Worm (Caenorhabditis elegans) whole organism, L3 larva: Measurements from ENCODE around the gene cope-1.

Experiments used
- ceh-82 ChIP-seq: fragments of 150-350 bp; optimal IDR thresholded peaks from 2 replicates; lab custom pipeline; 2014; ENCODE audit warnings: missing biosample characterization, missing genetic modification characterization
- ceh-9 ChIP-seq: sonication (generic microtip); optimal IDR thresholded peaks from 2 replicates; lab custom pipeline; 2018; ENCODE audit warnings: missing biosample characterization, missing genetic modification characterization
- eor-1 ChIP-seq, 2 experiments: fragments of 150-350 bp; optimal IDR thresholded peaks; 2 replicates each; lab custom pipeline; 2014 to 2018; ENCODE audit warnings: missing biosample characterization in 2 of 2, missing genetic modification characterization in 2 of 2
- fkh-2 ChIP-seq: fragments of 150-350 bp; optimal IDR thresholded peaks from 2 replicates; lab custom pipeline; 2014; ENCODE audit warnings: missing biosample characterization, missing genetic modification reagents, missing genetic modification characterization
- lin-39 ChIP-seq: fragments of 150-350 bp; optimal IDR thresholded peaks from 2 replicates; lab custom pipeline; 2018; ENCODE audit warnings: missing biosample characterization, missing genetic modification reagents, missing genetic modification characterization
- pha-4 ChIP-seq: fragments of 150-350 bp; optimal IDR thresholded peaks from 2 replicates; lab custom pipeline; 2014; ENCODE audit warnings: missing biosample characterization, missing genetic modification reagents, missing genetic modification characterization
- sea-2 ChIP-seq: fragments of 150-350 bp; sonication (generic microtip); optimal IDR thresholded peaks from 4 replicates; lab custom pipeline; 2014; ENCODE audit warnings: missing biosample characterization, missing genetic modification reagents, missing genetic modification characterization
- unc-39 ChIP-seq: sonication (generic microtip); optimal IDR thresholded peaks from 4 replicates; lab custom pipeline; 2017; ENCODE audit warnings: missing biosample characterization, missing genetic modification characterization

ce11 chrIII:13429668-13430067 lies 3.6 kb downstream of the cope-1 start, which contains the start of gene bli-5:
- TF ChIP-seq sea-2 (GFP tag; lab: Kevin White, UChicago) (no peak), pha-4 (tag; lab: Kevin White, UChicago) (no peak), ceh-82 (tag; lab: Kevin White, UChicago) (no peak), lin-39 (tag; lab: Kevin White, UChicago) (no peak), eor-1 (tag; optimal IDR thresholded peaks at IDR 0.05; lab: Kevin White, UChicago) (no peak), unc-39 (tag; lab: Kevin White, UChicago) (no peak), fkh-2 (tag; lab: Kevin White, UChicago) (no peak), ceh-9 (tag; lab: Kevin White, UChicago) (no peak)
